Worm (Caenorhabditis elegans): Measurements from ENCODE around the gene srh-74.

ce11 chrV:11060239-11060984, 11.8 kb upstream of the srh-74 start, which contains the start of gene T04C12.11:
- TF ChIP-seq tbx-11 (GFP tag; IDR thresholded peaks at IDR 0.05) = no peak
- no peak for TF ChIP-seq scrt-1 (GFP tag; IDR thresholded peaks at IDR 0.05)
- TF ChIP-seq ama-1 (optimal IDR thresholded peaks at IDR 0.05) = no peak
- TF ChIP-seq ets-7 (tag; optimal IDR thresholded peaks at IDR 0.05) = no peak
- TF ChIP-seq hmg-4 (GFP tag; optimal IDR thresholded peaks at IDR 0.05) = no peak
- no peak for TF ChIP-seq ceh-13 (GFP tag; optimal IDR thresholded peaks at IDR 0.05)
- no peak for TF ChIP-seq B0310.2 (tag; optimal IDR thresholded peaks at IDR 0.05)
- no peak for TF ChIP-seq ceh-36 (tag; optimal IDR thresholded peaks at IDR 0.05)
- TF ChIP-seq pes-1 (GFP tag; IDR thresholded peaks at IDR 0.05) = no peak
- no peak for TF ChIP-seq sea-1 (GFP tag; conservative IDR thresholded peaks at IDR 0.05)

All from whole organism, early embryonic.